Worm (Caenorhabditis elegans): ENCODE data around the gene B0432.8.

ce11 chrII:263563-263962 is 15.0 kb downstream of the B0432.8 start, which contains the start of gene scc-2:
- TF ChIP-seq ztf-11 (tag; optimal IDR thresholded peaks at IDR 0.05) = no peak
- no peak for TF ChIP-seq ama-1 (optimal IDR thresholded peaks at IDR 0.05)
- TF ChIP-seq nhr-11 (tag; optimal IDR thresholded peaks at IDR 0.05) = no peak
- TF ChIP-seq R02D3.7 (tag; optimal IDR thresholded peaks at IDR 0.05) = no peak
- TF ChIP-seq zag-1 (tag; optimal IDR thresholded peaks at IDR 0.05) = no peak
- no peak for TF ChIP-seq pqm-1 (tag; optimal IDR thresholded peaks at IDR 0.05)
- no peak for TF ChIP-seq unc-62 (GFP tag; optimal IDR thresholded peaks at IDR 0.05)
- no peak for TF ChIP-seq pha-4 (tag; optimal IDR thresholded peaks at IDR 0.05)
- no peak for TF ChIP-seq egl-27 (tag; optimal IDR thresholded peaks at IDR 0.05)
- no peak for TF ChIP-seq elt-1 (tag; optimal IDR thresholded peaks at IDR 0.05)

All from whole organism, L3 larva.